Worm (Caenorhabditis elegans): ENCODE results near the gene rpl-18.

DNA sequence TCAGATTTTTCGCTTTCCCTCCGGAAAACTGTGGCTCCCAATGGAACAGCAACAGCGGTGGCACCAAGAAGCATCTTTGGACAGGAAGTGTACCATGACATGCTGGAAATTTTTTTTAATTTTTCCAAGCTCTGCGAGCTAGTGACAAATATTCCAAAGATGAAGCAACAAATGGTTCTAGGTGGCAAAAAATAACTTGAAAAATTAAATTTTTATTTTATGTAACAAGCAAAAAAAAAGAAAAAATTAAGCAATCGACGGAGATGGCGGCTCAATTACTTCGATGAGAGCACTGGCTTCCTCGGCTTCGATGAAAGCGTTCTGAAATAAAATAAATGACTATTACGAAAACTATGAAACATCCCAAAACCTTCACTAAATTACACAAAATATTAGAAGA, 7.9 kb downstream of the rpl-18 start, which contains the start of gene lact-9:
- no peak for TF ChIP-seq tra-4 (tag; optimal IDR thresholded peaks at IDR 0.05)
- TF ChIP-seq pes-1 (GFP tag; IDR thresholded peaks at IDR 0.05) = no peak
- no peak for TF ChIP-seq ama-1 (optimal IDR thresholded peaks at IDR 0.05)
- no peak for TF ChIP-seq tbx-11 (GFP tag; IDR thresholded peaks at IDR 0.05)
- TF ChIP-seq ceh-36 (tag; optimal IDR thresholded peaks at IDR 0.05) = no peak
- no peak for TF ChIP-seq tbx-37 (GFP tag; conservative IDR thresholded peaks at IDR 0.05)
- TF ChIP-seq scrt-1 (GFP tag; IDR thresholded peaks at IDR 0.05) = no peak
- no peak for TF ChIP-seq sea-1 (GFP tag; conservative IDR thresholded peaks at IDR 0.05)
- TF ChIP-seq hmbx-1 (tag; optimal IDR thresholded peaks at IDR 0.05) = no peak
- TF ChIP-seq aly-1 (tag; optimal IDR thresholded peaks at IDR 0.05) = no peak
